Worm (Caenorhabditis elegans) whole organism, late embryonic: ENCODE data around the gene C44C1.6.
A peak's percentile ranks its signal among the peaks of the same experiment; 100 is the strongest.

Experiments used
- C08G9.2 ChIP-seq: sonication (generic microtip); optimal IDR thresholded peaks from 2 replicates; lab custom pipeline; 2016; ENCODE audit warnings: mild to moderate bottlenecking, missing genetic modification characterization, moderate library complexity, missing compliant biosample characterization
- C38D4.7 ChIP-seq: fragments of 200-800 bp; sonication (Bioruptor generic); optimal IDR thresholded peaks from 2 replicates; lab custom pipeline; 2018; ENCODE audit warnings: mild to moderate bottlenecking, missing genetic modification characterization, moderate library complexity, missing compliant biosample characterization
- K09A11.1 ChIP-seq: sonication (generic microtip); optimal IDR thresholded peaks from 2 replicates; lab custom pipeline; 2017; ENCODE audit warnings: antibody characterized with exemption, mild to moderate bottlenecking, missing genetic modification characterization, missing compliant biosample characterization; ENCODE audit not compliant: insufficient read depth
- ceh-14 ChIP-seq: sonication (generic microtip); optimal IDR thresholded peaks from 2 replicates; lab custom pipeline; 2016; ENCODE audit warnings: missing genotype, missing genetic modification characterization, missing compliant biosample characterization
- ceh-24 ChIP-seq: sonication (generic microtip); optimal IDR thresholded peaks from 2 replicates; lab custom pipeline; 2016; ENCODE audit warnings: mild to moderate bottlenecking, missing genetic modification characterization, missing compliant biosample characterization
- ceh-30 ChIP-seq: fragments of 150-350 bp; optimal IDR thresholded peaks from 2 replicates; lab custom pipeline; 2014; ENCODE audit warnings: missing biosample characterization, missing genetic modification characterization
- ceh-34 ChIP-seq: sonication (generic microtip); optimal IDR thresholded peaks from 2 replicates; lab custom pipeline; 2016; ENCODE audit warnings: mild to moderate bottlenecking, missing genetic modification characterization, missing compliant biosample characterization
- ceh-45 ChIP-seq: fragments of 200-800 bp; sonication (Bioruptor generic); IDR thresholded peaks from 2 replicates; pipeline ENCODE4 v1.3.6; 2022; ENCODE audit warnings: missing genetic modification reagents, missing genetic modification characterization, missing compliant biosample characterization
- che-1 ChIP-seq: sonication (generic microtip); optimal IDR thresholded peaks from 2 replicates; lab custom pipeline; 2016; ENCODE audit warnings: mild to moderate bottlenecking, missing genetic modification characterization, missing compliant biosample characterization
- dmd-4 ChIP-seq: sonication (generic microtip); optimal IDR thresholded peaks from 2 replicates; lab custom pipeline; 2016; ENCODE audit warnings: borderline replicate concordance, missing genetic modification characterization, missing compliant biosample characterization
- dve-1 ChIP-seq: sonication (generic microtip); optimal IDR thresholded peaks from 2 replicates; lab custom pipeline; 2017; ENCODE audit warnings: antibody characterized with exemption, mild to moderate bottlenecking, missing genetic modification characterization, missing compliant biosample characterization
- elt-2 ChIP-seq: sonication (generic microtip); optimal IDR thresholded peaks from 2 replicates; lab custom pipeline; 2016; ENCODE audit warnings: missing genetic modification reagents, missing genetic modification characterization, missing compliant biosample characterization
- eyg-1 ChIP-seq: sonication (generic microtip); optimal IDR thresholded peaks from 2 replicates; lab custom pipeline; 2016; ENCODE audit warnings: missing genotype, missing genetic modification characterization, missing compliant biosample characterization
- hlh-13 ChIP-seq: fragments of 200-800 bp; sonication (Bioruptor generic); optimal IDR thresholded peaks from 2 replicates; lab custom pipeline; 2018; ENCODE audit warnings: mild to moderate bottlenecking, missing genetic modification characterization, missing compliant biosample characterization
- hlh-30 ChIP-seq: sonication (generic microtip); optimal IDR thresholded peaks from 2 replicates; lab custom pipeline; 2017; ENCODE audit warnings: antibody characterized with exemption, missing genetic modification characterization, missing compliant biosample characterization; ENCODE audit not compliant: insufficient read depth
- hlh-8 ChIP-seq: sonication (generic microtip); optimal IDR thresholded peaks from 2 replicates; lab custom pipeline; 2016; ENCODE audit warnings: missing genotype, missing genetic modification characterization, missing compliant biosample characterization
- madf-2 ChIP-seq: sonication (generic microtip); optimal IDR thresholded peaks from 2 replicates; lab custom pipeline; 2017; ENCODE audit warnings: missing genetic modification characterization, missing compliant biosample characterization
- mec-3 ChIP-seq: sonication (generic microtip); optimal IDR thresholded peaks from 2 replicates; lab custom pipeline; 2016; ENCODE audit warnings: borderline replicate concordance, missing genetic modification characterization, missing compliant biosample characterization
- nhr-11 ChIP-seq: fragments of 150-350 bp; optimal IDR thresholded peaks from 2 replicates; lab custom pipeline; 2014; ENCODE audit warnings: missing biosample characterization, missing genetic modification characterization
- npax-4 ChIP-seq: sonication (generic microtip); optimal IDR thresholded peaks from 2 replicates; lab custom pipeline; 2016; ENCODE audit warnings: missing genetic modification characterization, missing compliant biosample characterization
- pax-1 ChIP-seq: fragments of 150-350 bp; optimal IDR thresholded peaks from 2 replicates; lab custom pipeline; 2014; ENCODE audit warnings: missing biosample characterization, missing genetic modification characterization
- pqm-1 ChIP-seq: sonication (generic microtip); optimal IDR thresholded peaks from 2 replicates; lab custom pipeline; 2016; ENCODE audit warnings: missing genetic modification characterization, missing compliant biosample characterization
- pros-1 ChIP-seq: fragments of 150-350 bp; optimal IDR thresholded peaks from 2 replicates; lab custom pipeline; 2014; ENCODE audit warnings: missing biosample characterization, missing genetic modification reagents, missing genetic modification characterization
- rnt-1 ChIP-seq: sonication (generic microtip); optimal IDR thresholded peaks from 2 replicates; lab custom pipeline; 2016; ENCODE audit warnings: missing genetic modification characterization, missing compliant biosample characterization
- sox-4 ChIP-seq: sonication (generic microtip); optimal IDR thresholded peaks from 2 replicates; lab custom pipeline; 2017; ENCODE audit warnings: mild to moderate bottlenecking, missing genetic modification characterization, inconsistent platforms, missing compliant biosample characterization
- syd-9 ChIP-seq: sonication (generic microtip); optimal IDR thresholded peaks from 2 replicates; lab custom pipeline; 2016; ENCODE audit warnings: mild to moderate bottlenecking, missing genetic modification characterization, moderate library complexity, missing compliant biosample characterization
- tbx-2 ChIP-seq: sonication (generic microtip); optimal IDR thresholded peaks from 2 replicates; lab custom pipeline; 2016; ENCODE audit warnings: missing genetic modification characterization, missing compliant biosample characterization
- tbx-7 ChIP-seq: sonication (generic microtip); optimal IDR thresholded peaks from 2 replicates; lab custom pipeline; 2016; ENCODE audit warnings: missing genotype, missing genetic modification characterization, missing compliant biosample characterization
- unc-3 ChIP-seq, 2 experiments: fragments of 200-800 bp in 1 of 2; sonication (Bioruptor generic) in 1 of 2; sonication (generic microtip) in 1 of 2; conservative IDR thresholded peaks in 1 of 2; optimal IDR thresholded peaks in 1 of 2; 2 replicates each; pipeline versions ENCODE4 v1.3.6 to Lab custom; 2016 to 2022; ENCODE audit warnings: missing compliant biosample characterization in 2 of 2, missing genetic modification characterization in 2 of 2, missing genetic modification reagents in 1 of 2
- unc-86 ChIP-seq: sonication (generic microtip); optimal IDR thresholded peaks from 2 replicates; lab custom pipeline; 2016; ENCODE audit warnings: missing genetic modification characterization, missing compliant biosample characterization
- zip-5 ChIP-seq: sonication (generic microtip); optimal IDR thresholded peaks from 2 replicates; lab custom pipeline; 2016; ENCODE audit warnings: missing genetic modification characterization, missing compliant biosample characterization
- ztf-16 ChIP-seq: sonication (generic microtip); optimal IDR thresholded peaks from 2 replicates; lab custom pipeline; 2017; ENCODE audit warnings: missing genetic modification characterization, missing compliant biosample characterization

C44C1.6 gene

ce11 chrX:986463-986862, 16.4 kb upstream of the C44C1.6 start (continued):
- TF ChIP-seq hlh-13 (GFP tag; lab: Kevin White, UChicago) = no peak
- TF ChIP-seq nhr-11 (tag; lab: Kevin White, UChicago) = no peak
- no peak for TF ChIP-seq npax-4 (tag; lab: Kevin White, UChicago)
- TF ChIP-seq, all 69 proteins: peak for 5

ce11 chrX:982598-982997, 12.5 kb upstream of the C44C1.6 start:
- no peak for TF ChIP-seq npax-4 (tag; lab: Kevin White, UChicago)
- TF ChIP-seq pros-1 (tag; lab: Kevin White, UChicago) = no peak
- no peak for TF ChIP-seq tbx-7 (tag; lab: Kevin White, UChicago)
- no peak for TF ChIP-seq unc-86
- no peak for TF ChIP-seq ceh-14 (tag; lab: Kevin White, UChicago)
- no peak for TF ChIP-seq C08G9.2 (tag; lab: Kevin White, UChicago)

ce11 chrX:980252-981009, 10.4 kb upstream of the C44C1.6 start, which contains the start of gene C44C1.1:
C44C1.1 (plus strand) TSS chrX:980776.
- TF ChIP-seq sox-4 (tag; lab: Kevin White, UChicago) = no peak
- TF ChIP-seq pax-1 (tag; lab: Kevin White, UChicago) = no peak
- TF ChIP-seq ceh-24 (tag; lab: Kevin White, UChicago) = no peak
- no peak for TF ChIP-seq ceh-30 (tag; lab: Kevin White, UChicago)
- TF ChIP-seq syd-9 (tag; lab: Kevin White, UChicago) = no peak
- TF ChIP-seq K09A11.1 (tag; lab: Kevin White, UChicago) = no peak
- no peak for TF ChIP-seq tbx-2 (tag; lab: Kevin White, UChicago)
- TF ChIP-seq rnt-1 (tag; lab: Kevin White, UChicago) = no peak
- TF ChIP-seq ztf-16 (tag; lab: Kevin White, UChicago) = no peak
- TF ChIP-seq eyg-1 (tag; lab: Kevin White, UChicago) = no peak
- no peak for TF ChIP-seq madf-2 (tag; lab: Kevin White, UChicago)
- no peak for TF ChIP-seq ceh-34 (tag; lab: Kevin White, UChicago)
- TF ChIP-seq mec-3 (tag; lab: Kevin White, UChicago) = no peak
- TF ChIP-seq dve-1 (tag; lab: Kevin White, UChicago) = no peak
- TF ChIP-seq che-1 (tag; lab: Kevin White, UChicago) = no peak
- no peak for TF ChIP-seq zip-5 (tag; lab: Kevin White, UChicago)

- no peak for TF ChIP-seq madf-2 (tag; lab: Kevin White, UChicago)
- TF ChIP-seq elt-2 = peak; percentile 95
Observed at ce11 chrX:977958-978686, 8.1 kb upstream of the C44C1.6 start, which contains the start of gene abhd-3.2. abhd-3.2 (minus strand) TSS chrX:978008.

- TF ChIP-seq che-1 (tag; lab: Kevin White, UChicago) (no peak), tbx-2 (tag; lab: Kevin White, UChicago) (no peak), hlh-8 (tag; lab: Kevin White, UChicago) (no peak), C38D4.7 (GFP tag; lab: Kevin White, UChicago) (no peak), ceh-45 (GFP tag; lab: Robert Waterston, UW) (no peak), dmd-4 (tag; lab: Kevin White, UChicago) (no peak), ceh-24 (tag; lab: Kevin White, UChicago) (no peak), hlh-30 (no peak), pros-1 (tag; lab: Kevin White, UChicago) (no peak), pqm-1 (tag; lab: Kevin White, UChicago) (no peak), unc-3 (GFP tag; conservative IDR thresholded peaks at IDR 0.05; lab: Robert Waterston, UW) (no peak), unc-3 (tag; optimal IDR thresholded peaks at IDR 0.05; lab: Kevin White, UChicago) (no peak)
Observed at ce11 chrX:975236-975535, 5.1 kb upstream of the C44C1.6 start.
